Worm (Caenorhabditis elegans) whole organism, midembryonic: ENCODE data around the gene F28H6.8.

Experiments used
- T22C8.4 ChIP-seq: fragments of 200-800 bp; sonication (Bioruptor generic); IDR thresholded peaks from 2 replicates; pipeline ENCODE4 v1.3.6; 2022; ENCODE audit warnings: missing genetic modification characterization, missing compliant biosample characterization
- cog-1 ChIP-seq: sonication (generic microtip); optimal IDR thresholded peaks from 2 replicates; lab custom pipeline; 2016; ENCODE audit warnings: missing genetic modification characterization, missing compliant biosample characterization
- flt-1 ChIP-seq: fragments of 200-800 bp; sonication (Bioruptor generic); IDR thresholded peaks from 2 replicates; pipeline ENCODE4 v1.3.6; 2022; ENCODE audit warnings: missing genetic modification characterization, missing compliant biosample characterization
- klf-2 ChIP-seq: fragments of 200-800 bp; sonication (Bioruptor generic); conservative IDR thresholded peaks from 2 replicates; pipeline ENCODE4 v1.3.6; 2022; ENCODE audit warnings: missing genetic modification reagents, missing genetic modification characterization, missing compliant biosample characterization
- ref-1 ChIP-seq: fragments of 200-800 bp; sonication (Bioruptor generic); conservative IDR thresholded peaks from 2 replicates; pipeline ENCODE4 v1.3.6; 2022; ENCODE audit warnings: missing genetic modification reagents, missing genetic modification characterization, missing compliant biosample characterization
- tab-1 ChIP-seq: fragments of 200-800 bp; sonication (Bioruptor generic); IDR thresholded peaks from 2 replicates; pipeline ENCODE4 v1.3.6; 2022; ENCODE audit warnings: missing genetic modification characterization, missing compliant biosample characterization
- ztf-29 ChIP-seq: fragments of 200-800 bp; sonication (Bioruptor generic); IDR thresholded peaks from 2 replicates; pipeline ENCODE4 v1.3.6; 2022; ENCODE audit warnings: missing genetic modification reagents, missing genetic modification characterization, missing compliant biosample characterization

DNA sequence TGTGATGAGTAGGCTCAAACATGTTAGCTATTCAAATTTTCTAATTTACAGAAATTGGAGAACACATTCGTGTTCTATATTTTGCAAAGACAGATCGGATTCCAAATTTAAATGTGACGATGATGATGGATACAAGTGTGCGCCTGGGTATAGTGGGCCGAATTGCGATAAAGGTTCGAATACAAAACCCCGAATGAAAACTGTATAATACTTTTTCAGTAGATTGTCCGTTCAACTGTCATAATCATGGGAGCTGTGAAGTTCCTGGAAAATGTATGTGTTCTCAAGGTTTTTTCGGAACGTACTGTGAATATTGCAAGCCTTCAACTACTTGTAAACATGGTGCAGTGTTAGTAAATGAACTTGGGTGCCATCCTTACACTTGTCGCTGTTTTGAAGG is 43.2 kb downstream of the F28H6.8 start:
- TF ChIP-seq klf-2 (GFP tag; lab: Robert Waterston, UW) (no peak), flt-1 (GFP tag; lab: Robert Waterston, UW) (no peak), ztf-29 (no peak), tab-1 (GFP tag; lab: Robert Waterston, UW) (no peak), T22C8.4 (no peak), cog-1 (tag; lab: Kevin White, UChicago) (no peak), ref-1 (GFP tag; lab: Robert Waterston, UW) (no peak)
